Fruit fly (Drosophila melanogaster): ENCODE results near the gene Amt.

Amt gene

DNA sequence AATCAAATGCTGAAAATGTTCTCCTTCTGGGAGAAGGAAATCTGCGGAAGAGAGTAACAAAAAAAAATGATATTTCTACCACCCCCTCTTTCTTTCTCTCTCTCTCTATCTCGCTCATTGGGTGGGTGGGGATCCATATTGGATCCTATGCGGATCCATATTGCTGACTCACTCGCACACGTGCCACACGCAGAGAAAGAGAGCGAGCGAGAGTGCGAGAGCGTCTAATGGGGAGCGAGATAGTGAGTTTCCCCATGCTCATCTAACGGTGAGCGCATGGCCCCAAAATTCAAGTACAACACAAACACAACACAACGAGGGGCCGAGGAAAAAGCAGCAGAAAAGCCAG is 37.7 kb upstream of the Amt start (continued):
- TF ChIP-seq PHDP (tag; optimal IDR thresholded peaks at IDR 0.05) (no peak), Gsc (GFP tag; IDR thresholded peaks at IDR 0.05) (no peak), Hr3 (GFP tag; optimal IDR thresholded peaks at IDR 0.05) (no peak), Eip74EF (GFP tag; optimal IDR thresholded peaks at IDR 0.05) (peak in 1 of 2 experiments; percentile 4), sug (tag; optimal IDR thresholded peaks at IDR 0.05) (peak; percentile 96), CG8388 (GFP tag; optimal IDR thresholded peaks at IDR 0.05) (no peak), CG10565 (GFP tag; optimal IDR thresholded peaks at IDR 0.05) (no peak), repo (GFP tag; optimal IDR thresholded peaks at IDR 0.05) (no peak), CG2129 (GFP tag; IDR thresholded peaks at IDR 0.05; ENCODE audit: partially characterized antibody) (no peak), yki (optimal IDR thresholded peaks at IDR 0.05) (peak; percentile 87), CG16863 (GFP tag; optimal IDR thresholded peaks at IDR 0.05) (no peak), CG14441 (GFP tag; IDR thresholded peaks at IDR 0.05) (no peak), pzg (GFP tag; optimal IDR thresholded peaks at IDR 0.05) (no peak), Jarid2 (GFP tag; optimal IDR thresholded peaks at IDR 0.05) (no peak), CG11247 (GFP tag; IDR thresholded peaks at IDR 0.05) (no peak), CG2120 (GFP tag; optimal IDR thresholded peaks at IDR 0.05) (no peak), zfh1 (GFP tag; IDR thresholded peaks at IDR 0.05) (no peak), Lpt (GFP tag; optimal IDR thresholded peaks at IDR 0.05) (no peak), pfk (GFP tag; optimal IDR thresholded peaks at IDR 0.05) (no peak), inv (GFP tag; IDR thresholded peaks at IDR 0.05; ENCODE audit: partially characterized antibody) (no peak), E2f1 (GFP tag; IDR thresholded peaks at IDR 0.05) (no peak), CG17385 (GFP tag; optimal IDR thresholded peaks at IDR 0.05) (peak; percentile 49), Meics (GFP tag; optimal IDR thresholded peaks at IDR 0.05) (no peak), CG13775 (GFP tag; optimal IDR thresholded peaks at IDR 0.05) (no peak), Antp (GFP tag; optimal IDR thresholded peaks at IDR 0.05) (no peak), ems (GFP tag; optimal IDR thresholded peaks at IDR 0.05) (no peak), lmd (GFP tag; IDR thresholded peaks at IDR 0.05) (no peak), CG4282 (GFP tag; optimal IDR thresholded peaks at IDR 0.05) (no peak), H2.0 (GFP tag; IDR thresholded peaks at IDR 0.05) (no peak), Aef1 (GFP tag; IDR thresholded peaks at IDR 0.05) (no peak), CG12155 (GFP tag; optimal IDR thresholded peaks at IDR 0.05) (no peak), CG3995 (GFP tag; optimal IDR thresholded peaks at IDR 0.05) (no peak), Mrtf (GFP tag; IDR thresholded peaks at IDR 0.05) (no peak), Dad (GFP tag; optimal IDR thresholded peaks at IDR 0.05) (no peak), Hmx (GFP tag; optimal IDR thresholded peaks at IDR 0.05) (no peak), Usf (GFP tag; optimal IDR thresholded peaks at IDR 0.05) (no peak), CG12744 (GFP tag; optimal IDR thresholded peaks at IDR 0.05) (no peak), D19A (tag; optimal IDR thresholded peaks at IDR 0.05) (no peak), CG7987 (GFP tag; optimal IDR thresholded peaks at IDR 0.05) (peak; percentile 9), CG7271 (tag; optimal IDR thresholded peaks at IDR 0.05) (no peak), CG6654 (GFP tag; optimal IDR thresholded peaks at IDR 0.05) (no peak), az2 (GFP tag; optimal IDR thresholded peaks at IDR 0.05) (no peak), tio (GFP tag; optimal IDR thresholded peaks at IDR 0.05) (no peak), CG31365 (tag; optimal IDR thresholded peaks at IDR 0.05) (no peak), CG2889 (GFP tag; IDR thresholded peaks at IDR 0.05) (no peak), CG1647 (GFP tag; optimal IDR thresholded peaks at IDR 0.05) (no peak), CG7786 (GFP tag; optimal IDR thresholded peaks at IDR 0.05) (no peak), salm (tag; optimal IDR thresholded peaks at IDR 0.05) (no peak), Taf1 (GFP tag; IDR thresholded peaks at IDR 0.05) (no peak), CG3163 (GFP tag; optimal IDR thresholded peaks at IDR 0.05) (peak; percentile 24), CG12219 (GFP tag; optimal IDR thresholded peaks at IDR 0.05) (peak; percentile 35), CG31388 (GFP tag; optimal IDR thresholded peaks at IDR 0.05) (no peak), Ets97D (GFP tag; optimal IDR thresholded peaks at IDR 0.05) (no peak)

Measured in whole organism, embryonic.